Worm (Caenorhabditis elegans) whole organism, L1 larva: ENCODE measurements around the gene srw-83.
"Not testable (repeated sequence)": the region's sequence is repeated elsewhere in the genome, so short reads cannot be mapped to it uniquely, and the experiment has no call there.

Experiments
- C04F5.9 ChIP-seq: sonication (generic microtip); optimal IDR thresholded peaks from 2 replicates; lab custom pipeline; 2016; ENCODE audit warnings: missing genetic modification characterization, missing compliant biosample characterization
- F16B12.6 ChIP-seq: fragments of 150-350 bp; optimal IDR thresholded peaks from 2 replicates; lab custom pipeline; 2014; ENCODE audit warnings: missing biosample characterization, missing genetic modification characterization
- aly-2 ChIP-seq: fragments of 150-350 bp; optimal IDR thresholded peaks from 2 replicates; lab custom pipeline; 2014; ENCODE audit warnings: missing biosample characterization, missing genetic modification characterization
- ama-1 ChIP-seq: fragments of 150-350 bp; optimal IDR thresholded peaks from 2 replicates; lab custom pipeline; 2014
- ces-1 ChIP-seq: fragments of 150-350 bp; optimal IDR thresholded peaks from 2 replicates; lab custom pipeline; 2014; ENCODE audit warnings: missing biosample characterization, missing genetic modification reagents, missing genetic modification characterization
- dpl-1 ChIP-seq, 3 experiments: fragments of 150-350 bp in 2 of 3; sonication (generic microtip) in 1 of 3; optimal IDR thresholded peaks; 2 replicates each; lab custom pipeline; 2014 to 2017; ENCODE audit warnings: missing biosample characterization in 3 of 3, missing genetic modification characterization in 3 of 3, missing genetic modification reagents in 3 of 3
- efl-1 ChIP-seq, 4 experiments: fragments of 150-350 bp; optimal IDR thresholded peaks in 3 of 4; peaks in 1 of 4; 1 replicate in 1 of 4; 2 replicates in 3 of 4; lab custom pipeline; 2014; ENCODE audit warnings: missing biosample characterization in 2 of 4, missing genetic modification characterization in 2 of 4, missing genetic modification reagents in 2 of 4
- egl-13 ChIP-seq: sonication (generic microtip); optimal IDR thresholded peaks from 2 replicates; lab custom pipeline; 2016; ENCODE audit warnings: missing genotype, missing genetic modification reagents, missing genetic modification characterization, missing compliant biosample characterization
- elt-2 ChIP-seq: sonication (generic microtip); optimal IDR thresholded peaks from 2 replicates; lab custom pipeline; 2016; ENCODE audit warnings: missing genetic modification characterization, mild to moderate bottlenecking, inconsistent platforms, missing compliant biosample characterization, missing genetic modification reagents
- elt-3 ChIP-seq, 6 experiments: fragments of 150-350 bp in 1 of 6; sonication (generic microtip); optimal IDR thresholded peaks; 2 replicates each; lab custom pipeline; 2017 to 2018; ENCODE audit warnings: missing biosample characterization in 6 of 6, missing genetic modification characterization in 6 of 6, inconsistent platforms in 1 of 6
- ets-5 ChIP-seq: fragments of 200-800 bp; sonication (Bioruptor generic); IDR thresholded peaks from 2 replicates; pipeline ENCODE4 v1.3.6; 2022; ENCODE audit warnings: missing genetic modification characterization, missing compliant biosample characterization
- fkh-10 ChIP-seq: sonication (generic microtip); optimal IDR thresholded peaks from 2 replicates; lab custom pipeline; 2017; ENCODE audit warnings: missing biosample characterization, missing genetic modification reagents, missing genetic modification characterization
- fkh-8 ChIP-seq: sonication (generic microtip); optimal IDR thresholded peaks from 2 replicates; lab custom pipeline; 2016; ENCODE audit warnings: mild to moderate bottlenecking, missing genetic modification characterization, missing compliant biosample characterization
- fos-1 ChIP-seq: fragments of 150-350 bp; optimal IDR thresholded peaks from 2 replicates; lab custom pipeline; 2014; ENCODE audit warnings: missing biosample characterization, missing genetic modification characterization
- hlh-17 ChIP-seq: fragments of 200-800 bp; sonication (Bioruptor generic); optimal IDR thresholded peaks from 2 replicates; lab custom pipeline; 2018; ENCODE audit warnings: missing genetic modification characterization, mild to moderate bottlenecking, missing compliant biosample characterization, moderate library complexity, borderline replicate concordance
- hpl-2 ChIP-seq: fragments of 150-350 bp; optimal IDR thresholded peaks from 2 replicates; lab custom pipeline; 2014; ENCODE audit warnings: missing biosample characterization, missing genetic modification reagents, missing genetic modification characterization
- irx-1 ChIP-seq: sonication (generic microtip); optimal IDR thresholded peaks from 2 replicates; lab custom pipeline; 2016; ENCODE audit warnings: missing genetic modification characterization, missing compliant biosample characterization
- lin-13 ChIP-seq: fragments of 150-350 bp; optimal IDR thresholded peaks from 2 replicates; lab custom pipeline; 2014; ENCODE audit warnings: missing biosample characterization, missing genetic modification reagents, missing genetic modification characterization
- lin-14 ChIP-seq: fragments of 200-800 bp; sonication (Bioruptor generic); optimal IDR thresholded peaks from 2 replicates; lab custom pipeline; 2018; ENCODE audit warnings: mild to moderate bottlenecking, missing genetic modification characterization, moderate library complexity, missing compliant biosample characterization
- lin-35 ChIP-seq, 2 experiments: fragments of 150-350 bp; optimal IDR thresholded peaks; 2 replicates each; lab custom pipeline; 2014; ENCODE audit warnings: missing biosample characterization in 2 of 2, missing genetic modification characterization in 2 of 2, missing genetic modification reagents in 2 of 2
- lsy-2 ChIP-seq, 2 experiments: fragments of 150-350 bp; optimal IDR thresholded peaks; 2 replicates each; lab custom pipeline; 2014; ENCODE audit warnings: missing biosample characterization in 2 of 2, missing genetic modification characterization in 2 of 2
- mef-2 ChIP-seq: fragments of 150-350 bp; optimal IDR thresholded peaks from 2 replicates; lab custom pipeline; 2014; ENCODE audit warnings: missing biosample characterization, missing genetic modification characterization
- mep-1 ChIP-seq: fragments of 150-350 bp; optimal IDR thresholded peaks from 2 replicates; lab custom pipeline; 2014; ENCODE audit warnings: missing biosample characterization, missing genetic modification characterization
- nhr-47 ChIP-seq: sonication (generic microtip); optimal IDR thresholded peaks from 2 replicates; lab custom pipeline; 2016; ENCODE audit warnings: mild to moderate bottlenecking, missing genetic modification characterization, moderate library complexity, missing compliant biosample characterization
- nhr-71 ChIP-seq: sonication (generic microtip); optimal IDR thresholded peaks from 2 replicates; lab custom pipeline; 2016; ENCODE audit warnings: mild to moderate bottlenecking, missing genetic modification characterization, moderate library complexity, missing compliant biosample characterization
- nhr-77 ChIP-seq: fragments of 150-350 bp; optimal IDR thresholded peaks from 2 replicates; lab custom pipeline; 2014; ENCODE audit warnings: missing biosample characterization, missing genetic modification characterization
- nhr-90 ChIP-seq: sonication (generic microtip); optimal IDR thresholded peaks from 2 replicates; lab custom pipeline; 2016; ENCODE audit warnings: mild to moderate bottlenecking, missing genetic modification characterization, missing compliant biosample characterization; ENCODE audit not compliant: poor library complexity
- pax-3 ChIP-seq: fragments of 200-800 bp; sonication (Bioruptor generic); optimal IDR thresholded peaks from 2 replicates; lab custom pipeline; 2018; ENCODE audit warnings: mild to moderate bottlenecking, missing genetic modification characterization, moderate library complexity, missing compliant biosample characterization
- skn-1 ChIP-seq: fragments of 150-350 bp; optimal IDR thresholded peaks from 2 replicates; lab custom pipeline; 2014; ENCODE audit warnings: missing biosample characterization, missing genetic modification characterization
- sox-4 ChIP-seq: sonication (generic microtip); optimal IDR thresholded peaks from 2 replicates; lab custom pipeline; 2016; ENCODE audit warnings: missing genetic modification characterization, missing compliant biosample characterization
- sup-37 ChIP-seq: fragments of 200-800 bp; sonication (Bioruptor generic); optimal IDR thresholded peaks from 2 replicates; lab custom pipeline; 2018; ENCODE audit warnings: mild to moderate bottlenecking, missing genetic modification characterization, missing compliant biosample characterization
- tlp-1 ChIP-seq: fragments of 150-350 bp; optimal IDR thresholded peaks from 2 replicates; lab custom pipeline; 2014; ENCODE audit warnings: missing biosample characterization, missing genetic modification characterization
- unc-62 ChIP-seq: fragments of 150-350 bp; optimal IDR thresholded peaks from 2 replicates; lab custom pipeline; 2014; ENCODE audit warnings: missing biosample characterization, missing genetic modification reagents, missing genetic modification characterization
- unc-98 ChIP-seq: fragments of 200-800 bp; sonication (Bioruptor generic); IDR thresholded peaks from 2 replicates; pipeline ENCODE4 v1.3.6; 2022; ENCODE audit warnings: missing genetic modification characterization, missing compliant biosample characterization
- vab-15 ChIP-seq: sonication (generic microtip); optimal IDR thresholded peaks from 2 replicates; lab custom pipeline; 2017; ENCODE audit warnings: missing genotype, mild to moderate bottlenecking, missing genetic modification characterization, missing compliant biosample characterization
- ztf-4 ChIP-seq: fragments of 150-350 bp; optimal IDR thresholded peaks from 2 replicates; lab custom pipeline; 2014; ENCODE audit warnings: missing biosample characterization, missing genetic modification characterization

srw-83 gene

ce11 chrV:18394203-18394602, 32.2 kb upstream of the srw-83 start, which contains the start of gene Y51A2B.6:
Y51A2B.6 (minus strand) TSS chrV:18394303.
- TF ChIP-seq fkh-8 (tag; lab: Kevin White, UChicago) = no peak
- no peak for TF ChIP-seq nhr-77 (tag; lab: Kevin White, UChicago)
- TF ChIP-seq mep-1 = no peak
- TF ChIP-seq elt-2 (tag; lab: Kevin White, UChicago) = no peak
- TF ChIP-seq sox-4 (tag; lab: Kevin White, UChicago) = no peak

ce11 chrV:18395649-18396048, 30.7 kb upstream of the srw-83 start, which contains the start of gene Y51A2B.9:
Y51A2B.9 (minus strand) TSS chrV:18395749.
- no peak for TF ChIP-seq fkh-10 (GFP tag; lab: Kevin White, UChicago)
- TF ChIP-seq ztf-4 (tag; lab: Kevin White, UChicago) = no peak
- TF ChIP-seq C04F5.9 (tag; lab: Kevin White, UChicago) = no peak
- no peak for TF ChIP-seq aly-2 (tag; lab: Kevin White, UChicago)
- TF ChIP-seq fos-1 (tag; lab: Kevin White, UChicago) = no peak
- TF ChIP-seq unc-98 = no peak
- TF ChIP-seq vab-15 (tag; lab: Kevin White, UChicago) = no peak
- no peak for TF ChIP-seq unc-62 (GFP tag; lab: Kevin White, UChicago)
- TF ChIP-seq, all 84 proteins: peak for 0

ce11 chrV:18397814-18398213, 28.6 kb upstream of the srw-83 start, which contains the start of gene Y51A2B.16:
Y51A2B.16 (minus strand) TSS chrV:18397914.
- TF ChIP-seq elt-3 (tag; optimal IDR thresholded peaks at IDR 0.05; lab: Kevin White, UChicago) (no peak), ces-1 (no peak), efl-1 (optimal IDR thresholded peaks at IDR 0.05; lab: Kevin White, UChicago) (no peak), efl-1 (GFP tag; optimal IDR thresholded peaks at IDR 0.05 in 1 of 2; lab: Kevin White, UChicago) (peak in 1 of 2 experiments; percentile 6), skn-1 (tag; lab: Kevin White, UChicago) (no peak), nhr-47 (no peak), hpl-2 (no peak)

- TF ChIP-seq efl-1 (optimal IDR thresholded peaks at IDR 0.05; lab: Kevin White, UChicago) = no peak
- TF ChIP-seq efl-1 (GFP tag; optimal IDR thresholded peaks at IDR 0.05 in 1 of 2; lab: Kevin White, UChicago) = peak in 1 of 2 experiments; percentile 90
- TF ChIP-seq F16B12.6 (tag; lab: Kevin White, UChicago) = no peak
- no peak for TF ChIP-seq hlh-17
- TF ChIP-seq, all 84 proteins: peak for 1
Observed at ce11 chrV:18402743-18403142, 23.6 kb upstream of the srw-83 start.

ce11 chrV:18404767-18405166, 21.6 kb upstream of the srw-83 start, which contains the start of gene srh-209:
srh-209 (minus strand) TSS chrV:18404867.
- not testable (repeated sequence) for TF ChIP-seq ztf-4 (tag; lab: Kevin White, UChicago); lin-35 (GFP tag; optimal IDR thresholded peaks at IDR 0.05; lab: Kevin White, UChicago); egl-13 (tag; lab: Kevin White, UChicago)

- TF ChIP-seq lsy-2 (tag; optimal IDR thresholded peaks at IDR 0.05; lab: Kevin White, UChicago) (no peak), egl-13 (tag; lab: Kevin White, UChicago) (no peak), lin-14 (GFP tag; lab: Kevin White, UChicago) (no peak), nhr-47 (no peak), lin-13 (GFP tag; lab: Kevin White, UChicago) (no peak), nhr-90 (no peak), irx-1 (tag; lab: Kevin White, UChicago) (no peak), ets-5 (GFP tag; lab: Robert Waterston, UW) (no peak), mef-2 (tag; lab: Kevin White, UChicago) (no peak), ama-1 (no peak), elt-2 (tag; lab: Kevin White, UChicago) (no peak), nhr-71 (tag; lab: Kevin White, UChicago) (no peak), sup-37 (GFP tag; lab: Kevin White, UChicago) (no peak), dpl-1 (GFP tag; optimal IDR thresholded peaks at IDR 0.05; lab: Kevin White, UChicago) (no peak), elt-3 (tag; optimal IDR thresholded peaks at IDR 0.05; lab: Kevin White, UChicago) (no peak), ztf-4 (tag; lab: Kevin White, UChicago) (no peak), fkh-10 (GFP tag; lab: Kevin White, UChicago) (no peak), pax-3 (tag; lab: Kevin White, UChicago) (no peak), tlp-1 (tag; lab: Kevin White, UChicago) (no peak)
Observed at ce11 chrV:18410142-18410541, 16.2 kb upstream of the srw-83 start, which contains the start of gene srh-207. srh-207 (minus strand) TSS chrV:18410242.
